Worm (Caenorhabditis elegans) whole organism, L4/young adult: Measurements from ENCODE around the gene rpb-9.

Source experiments
- W03F9.2 ChIP-seq: fragments of 150-350 bp; optimal IDR thresholded peaks from 2 replicates; lab custom pipeline; 2014; ENCODE audit warnings: missing biosample characterization, missing genetic modification characterization
- dao-5 ChIP-seq: sonication (generic microtip); optimal IDR thresholded peaks from 2 replicates; lab custom pipeline; 2016; ENCODE audit warnings: missing genotype, missing genetic modification characterization, moderate library complexity, missing compliant biosample characterization
- him-1 ChIP-seq: sonication (generic microtip); optimal IDR thresholded peaks from 2 replicates; lab custom pipeline; 2016; ENCODE audit warnings: missing genotype, missing genetic modification reagents, missing genetic modification characterization, missing compliant biosample characterization

The rpb-9 gene

ce11 chrV:8016928-8017327, 4.8 kb upstream of the rpb-9 start, which contains the start of gene sptl-2:
Gene sptl-2, plus strand, starts transcription at chrV:8017207.
- TF ChIP-seq W03F9.2 (tag; lab: Kevin White, UChicago), result no peak
- TF ChIP-seq dao-5 (tag; lab: Kevin White, UChicago), result no peak
- no peak for TF ChIP-seq him-1 (tag; lab: Kevin White, UChicago)

ce11 chrV:8013901-8014388, 1.8 kb upstream of the rpb-9 start, which contains the start of gene Y97E10AR.6:
Gene Y97E10AR.6, minus strand, starts transcription at chrV:8013951.
- TF ChIP-seq him-1 (tag; lab: Kevin White, UChicago) (no peak), W03F9.2 (tag; lab: Kevin White, UChicago) (peak; percentile 25)

ce11 chrV:8010846-8011245, 1.3 kb downstream of the rpb-9 start, which contains the start of gene lmtr-2:
Gene lmtr-2, minus strand, starts transcription at chrV:8011106.
- no peak for TF ChIP-seq him-1 (tag; lab: Kevin White, UChicago)
- TF ChIP-seq W03F9.2 (tag; lab: Kevin White, UChicago), result no peak
- no peak for TF ChIP-seq dao-5 (tag; lab: Kevin White, UChicago)

- TF ChIP-seq dao-5 (tag; lab: Kevin White, UChicago), result no peak
- TF ChIP-seq him-1 (tag; lab: Kevin White, UChicago), result no peak
- TF ChIP-seq W03F9.2 (tag; lab: Kevin White, UChicago), result no peak
Measured at ce11 chrV:8010103-8010502, 2.0 kb downstream of the rpb-9 start, which contains the start of gene Y97E10AR.4. Gene Y97E10AR.4, minus strand, starts transcription at chrV:8010233.

- TF ChIP-seq W03F9.2 (tag; lab: Kevin White, UChicago) (no peak), dao-5 (tag; lab: Kevin White, UChicago) (no peak), him-1 (tag; lab: Kevin White, UChicago) (no peak)
Measured at ce11 chrV:8007460-8008292, 4.5 kb downstream of the rpb-9 start, which contains the start of gene Y97E10AR.3. Gene Y97E10AR.3, minus strand, starts transcription at chrV:8007510.

- TF ChIP-seq W03F9.2 (tag; lab: Kevin White, UChicago) (no peak), him-1 (tag; lab: Kevin White, UChicago) (no peak), dao-5 (tag; lab: Kevin White, UChicago) (no peak)
Measured at ce11 chrV:8005000-8005399, 7.1 kb downstream of the rpb-9 start, which contains the start of gene Y97E10AR.8. Gene Y97E10AR.8, plus strand, starts transcription at chrV:8005300.

- TF ChIP-seq him-1 (tag; lab: Kevin White, UChicago) (peak; percentile 90), dao-5 (tag; lab: Kevin White, UChicago) (no peak), W03F9.2 (tag; lab: Kevin White, UChicago) (peak; percentile 74)
Measured at ce11 chrV:8000929-8001513, 11.1 kb downstream of the rpb-9 start, which contains the start of gene Y97E10AR.1. Gene Y97E10AR.1, plus strand, starts transcription at chrV:8001463.

ce11 chrV:7995878-7996277, 16.3 kb downstream of the rpb-9 start, which contains the start of gene Y97E10AR.2:
Gene Y97E10AR.2, plus strand, starts transcription at chrV:7996178.
- TF ChIP-seq W03F9.2 (tag; lab: Kevin White, UChicago), result no peak
- TF ChIP-seq him-1 (tag; lab: Kevin White, UChicago), result no peak
- no peak for TF ChIP-seq dao-5 (tag; lab: Kevin White, UChicago)

- TF ChIP-seq dao-5 (tag; lab: Kevin White, UChicago) (no peak), W03F9.2 (tag; lab: Kevin White, UChicago) (no peak), him-1 (tag; lab: Kevin White, UChicago) (no peak)
Measured at ce11 chrV:7995165-7995564, 17.0 kb downstream of the rpb-9 start.

ce11 chrV:7994570-7994969, 17.6 kb downstream of the rpb-9 start, which contains the start of gene ceh-76:
Gene ceh-76, minus strand, starts transcription at chrV:7994670.
- TF ChIP-seq dao-5 (tag; lab: Kevin White, UChicago) (no peak), him-1 (tag; lab: Kevin White, UChicago) (no peak), W03F9.2 (tag; lab: Kevin White, UChicago) (no peak)

ce11 chrV:7985860-7986259, 26.3 kb downstream of the rpb-9 start, which contains the start of gene Y97E10AL.1:
Gene Y97E10AL.1, plus strand, starts transcription at chrV:7986160.
- TF ChIP-seq W03F9.2 (tag; lab: Kevin White, UChicago) (no peak), dao-5 (tag; lab: Kevin White, UChicago) (no peak), him-1 (tag; lab: Kevin White, UChicago) (no peak)

ce11 chrV:7983381-7984052, 28.6 kb downstream of the rpb-9 start, which contains the start of the genes natb-1 and abhd-12:
Gene natb-1, minus strand, starts transcription at chrV:7983431.
Gene abhd-12, plus strand, starts transcription at chrV:7983879.
- TF ChIP-seq him-1 (tag; lab: Kevin White, UChicago), result no peak
- TF ChIP-seq W03F9.2 (tag; lab: Kevin White, UChicago), result peak; percentile 75
